Fruit fly (Drosophila melanogaster) whole organism, embryonic: ENCODE results near the gene ocn.

Source experiments
- Bgb ChIP-seq: fragments of 200-800 bp; sonication (Bioruptor generic); IDR thresholded peaks from 2 replicates; pipeline ENCODE4 v1.3.6; 2022; ENCODE audit warnings: missing biosample characterization, missing genetic modification characterization; ENCODE audit not compliant: partially characterized antibody
- CG1024 ChIP-seq: fragments of 200-800 bp; sonication (Bioruptor generic); IDR thresholded peaks from 2 replicates; pipeline ENCODE4 v1.3.6; 2022; ENCODE audit warnings: missing biosample characterization, missing genetic modification characterization
- CG10366 ChIP-seq: fragments of 200-800 bp; sonication (Bioruptor generic); IDR thresholded peaks from 2 replicates; pipeline ENCODE4 v1.3.6; 2022; ENCODE audit warnings: missing biosample characterization, missing genetic modification characterization
- CG11695 ChIP-seq: fragments of 200-800 bp; sonication (Bioruptor generic); IDR thresholded peaks from 3 replicates; pipeline ENCODE4 v1.3.6; 2022; ENCODE audit warnings: missing biosample characterization, missing genetic modification characterization
- CG11723 ChIP-seq: fragments of 200-800 bp; sonication (Bioruptor generic); optimal IDR thresholded peaks from 2 replicates; lab custom pipeline; 2017; ENCODE audit warnings: missing biosample characterization, mild to moderate bottlenecking, missing genetic modification characterization
- CG12391 ChIP-seq: fragments of 200-800 bp; sonication (Bioruptor generic); optimal IDR thresholded peaks from 3 replicates; lab custom pipeline; 2018; ENCODE audit warnings: missing biosample characterization, mild to moderate bottlenecking, missing genetic modification characterization, moderate library complexity
- CG12659 ChIP-seq: fragments of 200-800 bp; sonication (Bioruptor generic); optimal IDR thresholded peaks from 3 replicates; lab custom pipeline; 2017; ENCODE audit warnings: mild to moderate bottlenecking, missing biosample characterization, missing genetic modification reagents, missing genetic modification characterization
- CG14441 ChIP-seq: fragments of 200-800 bp; sonication (Bioruptor generic); IDR thresholded peaks from 2 replicates; pipeline ENCODE4 v1.3.6; 2022; ENCODE audit warnings: missing biosample characterization, missing genetic modification characterization
- CG15073 ChIP-seq: fragments of 200-800 bp; sonication (Bioruptor generic); optimal IDR thresholded peaks from 2 replicates; lab custom pipeline; 2016; ENCODE audit warnings: missing biosample characterization, missing genetic modification characterization
- CG15269 ChIP-seq: fragments of 200-800 bp; sonication (Bioruptor generic); optimal IDR thresholded peaks from 2 replicates; lab custom pipeline; 2018; ENCODE audit warnings: missing biosample characterization, mild to moderate bottlenecking, missing genetic modification characterization, moderate library complexity
- CG15514 ChIP-seq: fragments of 200-800 bp; sonication (Bioruptor generic); optimal IDR thresholded peaks from 3 replicates; lab custom pipeline; 2017; ENCODE audit warnings: missing biosample characterization, missing genetic modification characterization, mild to moderate bottlenecking, moderate library complexity, missing genetic modification reagents
- CG3163 ChIP-seq: fragments of 200-800 bp; sonication (Bioruptor generic); optimal IDR thresholded peaks from 3 replicates; lab custom pipeline; 2016; ENCODE audit warnings: missing biosample characterization, missing genetic modification characterization
- CG32772 ChIP-seq: fragments of 200-800 bp; sonication (Bioruptor generic); IDR thresholded peaks from 2 replicates; pipeline ENCODE4 v1.3.6; 2022; ENCODE audit warnings: missing biosample characterization, missing genetic modification characterization
- CG34376 ChIP-seq: fragments of 200-800 bp; sonication (Bioruptor generic); optimal IDR thresholded peaks from 2 replicates; lab custom pipeline; 2018; ENCODE audit warnings: missing biosample characterization, mild to moderate bottlenecking, missing genetic modification characterization
- CG6254 ChIP-seq: fragments of 200-800 bp; sonication (Bioruptor generic); optimal IDR thresholded peaks from 3 replicates; lab custom pipeline; 2017; ENCODE audit warnings: mild to moderate bottlenecking, missing biosample characterization, missing genetic modification reagents, missing genetic modification characterization
- CG6272 ChIP-seq: fragments of 200-800 bp; sonication (Bioruptor generic); IDR thresholded peaks from 2 replicates; pipeline ENCODE4 v1.3.6; 2022; ENCODE audit warnings: missing biosample characterization, missing genetic modification characterization
- CG6654 ChIP-seq: fragments of 200-800 bp; sonication (Bioruptor generic); optimal IDR thresholded peaks from 2 replicates; lab custom pipeline; 2017; ENCODE audit warnings: missing biosample characterization, mild to moderate bottlenecking, missing genetic modification characterization
- CG8944 ChIP-seq: fragments of 200-800 bp; sonication (Bioruptor generic); optimal IDR thresholded peaks from 3 replicates; lab custom pipeline; 2016; ENCODE audit warnings: missing biosample characterization, missing genetic modification characterization
- CG9727 ChIP-seq: fragments of 200-800 bp; sonication (Bioruptor generic); optimal IDR thresholded peaks from 3 replicates; lab custom pipeline; 2017; ENCODE audit warnings: missing biosample characterization, mild to moderate bottlenecking, missing genetic modification characterization
- CG9932 ChIP-seq: fragments of 200-800 bp; sonication (Bioruptor generic); IDR thresholded peaks from 2 replicates; pipeline ENCODE4 v1.3.6; 2022; ENCODE audit warnings: missing biosample characterization, missing genetic modification characterization
- Dek ChIP-seq: fragments of 200-800 bp; sonication (Bioruptor generic); optimal IDR thresholded peaks from 3 replicates; lab custom pipeline; 2019; ENCODE audit warnings: missing biosample characterization, mild to moderate bottlenecking, missing genetic modification characterization, moderate library complexity
- Gug ChIP-seq: fragments of 200-800 bp; sonication (Bioruptor generic); IDR thresholded peaks from 4 replicates; pipeline ENCODE4 v1.3.6; 2022; ENCODE audit warnings: missing biosample characterization, missing genetic modification characterization
- H2.0 ChIP-seq: fragments of 200-800 bp; sonication (Bioruptor generic); IDR thresholded peaks from 2 replicates; pipeline ENCODE4 v1.3.6; 2022; ENCODE audit warnings: missing biosample characterization, missing genetic modification characterization
- Mrtf ChIP-seq: fragments of 200-800 bp; sonication (Bioruptor generic); IDR thresholded peaks from 3 replicates; pipeline ENCODE4 v1.3.6; 2022; ENCODE audit warnings: missing biosample characterization, missing genetic modification characterization
- NC2α ChIP-seq: fragments of 200-800 bp; sonication (Bioruptor generic); optimal IDR thresholded peaks from 2 replicates; lab custom pipeline; 2016; ENCODE audit warnings: missing biosample characterization, missing genetic modification characterization
- Oaz ChIP-seq: fragments of 200-800 bp; sonication (Bioruptor generic); IDR thresholded peaks from 2 replicates; pipeline ENCODE4 v1.3.6; 2022; ENCODE audit warnings: missing biosample characterization, missing genetic modification characterization
- Optix ChIP-seq: fragments of 200-800 bp; sonication (Bioruptor generic); IDR thresholded peaks from 3 replicates; pipeline ENCODE4 v1.3.6; 2022; ENCODE audit warnings: missing biosample characterization, missing genetic modification characterization
- Pdp1 ChIP-seq, 2 experiments: fragments of 200-800 bp; sonication (Bioruptor generic); optimal IDR thresholded peaks; 3 replicates each; lab custom pipeline; 2016; ENCODE audit warnings: missing biosample characterization in 2 of 2, missing genetic modification characterization in 2 of 2, mild to moderate bottlenecking in 1 of 2, moderate library complexity in 1 of 2
- Spps ChIP-seq: fragments of 200-800 bp; sonication (Bioruptor generic); optimal IDR thresholded peaks from 2 replicates; lab custom pipeline; 2018; ENCODE audit warnings: missing biosample characterization, mild to moderate bottlenecking, missing genetic modification characterization
- Taf1 ChIP-seq: fragments of 200-800 bp; sonication (Bioruptor generic); IDR thresholded peaks from 2 replicates; pipeline ENCODE4 v1.3.6; 2022; ENCODE audit warnings: missing biosample characterization, missing genetic modification characterization
- YL-1 ChIP-seq: fragments of 200-800 bp; sonication (Bioruptor generic); optimal IDR thresholded peaks from 3 replicates; lab custom pipeline; 2017; ENCODE audit warnings: missing biosample characterization, mild to moderate bottlenecking, missing genetic modification characterization
- az2 ChIP-seq: fragments of 200-800 bp; sonication (Bioruptor generic); optimal IDR thresholded peaks from 3 replicates; lab custom pipeline; 2016; ENCODE audit warnings: missing biosample characterization, missing genetic modification characterization
- br ChIP-seq: fragments of >200 bp; optimal IDR thresholded peaks from 2 replicates; lab custom pipeline; 2017
- bsh ChIP-seq, 2 experiments: fragments of 200-800 bp; sonication (Bioruptor generic); optimal IDR thresholded peaks; 2 replicates each; lab custom pipeline; 2017 to 2018; ENCODE audit warnings: mild to moderate bottlenecking in 2 of 2, missing biosample characterization in 2 of 2, missing genetic modification characterization in 2 of 2, moderate library complexity in 1 of 2
- crol ChIP-seq: fragments of 200-800 bp; sonication (Bioruptor generic); IDR thresholded peaks from 2 replicates; pipeline ENCODE4 v1.3.6; 2022; ENCODE audit warnings: missing biosample characterization, missing genetic modification characterization
- cwo ChIP-seq: fragments of 200-800 bp; sonication (Bioruptor generic); optimal IDR thresholded peaks from 3 replicates; lab custom pipeline; 2017; ENCODE audit warnings: missing biosample characterization, missing genetic modification characterization, mild to moderate bottlenecking, moderate library complexity, missing genetic modification reagents
- dimm ChIP-seq: fragments of 200-800 bp; sonication (Bioruptor generic); IDR thresholded peaks from 2 replicates; pipeline ENCODE4 v1.3.6; 2022; ENCODE audit warnings: missing biosample characterization, missing genetic modification characterization
- fd102C ChIP-seq: fragments of 200-800 bp; sonication (Bioruptor generic); optimal IDR thresholded peaks from 2 replicates; lab custom pipeline; 2018; ENCODE audit warnings: missing biosample characterization, mild to moderate bottlenecking, missing genetic modification characterization, moderate library complexity
- fd3F ChIP-seq: fragments of 200-800 bp; sonication (Bioruptor generic); optimal IDR thresholded peaks from 2 replicates; lab custom pipeline; 2018; ENCODE audit warnings: missing biosample characterization, mild to moderate bottlenecking, missing genetic modification characterization, moderate library complexity
- gce ChIP-seq: fragments of 200-800 bp; sonication (Bioruptor generic); IDR thresholded peaks from 3 replicates; pipeline ENCODE4 v1.3.6; 2022; ENCODE audit warnings: missing biosample characterization, missing genetic modification characterization
- lbe ChIP-seq: fragments of 200-800 bp; sonication (Bioruptor generic); optimal IDR thresholded peaks from 2 replicates; lab custom pipeline; 2016; ENCODE audit warnings: missing biosample characterization, mild to moderate bottlenecking, missing genetic modification characterization
- lilli ChIP-seq: fragments of 200-800 bp; sonication (Bioruptor generic); optimal IDR thresholded peaks from 3 replicates; lab custom pipeline; 2016; ENCODE audit warnings: missing biosample characterization, missing genetic modification characterization
- lmd ChIP-seq: fragments of 200-800 bp; sonication (Bioruptor generic); IDR thresholded peaks from 2 replicates; pipeline ENCODE4 v1.3.6; 2022; ENCODE audit warnings: missing biosample characterization, missing genetic modification characterization
- scrt ChIP-seq: fragments of 200-800 bp; sonication (Bioruptor generic); optimal IDR thresholded peaks from 2 replicates; lab custom pipeline; 2018; ENCODE audit warnings: missing biosample characterization, mild to moderate bottlenecking, missing genetic modification characterization, moderate library complexity
- sd ChIP-seq: fragments of 200-800 bp; sonication (Bioruptor generic); optimal IDR thresholded peaks from 3 replicates; lab custom pipeline; 2018; ENCODE audit warnings: missing biosample characterization, mild to moderate bottlenecking, missing genetic modification characterization, moderate library complexity
- sim ChIP-seq: fragments of 200-800 bp; sonication (Bioruptor generic); IDR thresholded peaks from 2 replicates; pipeline ENCODE4 v1.3.6; 2022; ENCODE audit warnings: missing biosample characterization, missing genetic modification characterization
- stwl ChIP-seq: fragments of 200-800 bp; sonication (Bioruptor generic); optimal IDR thresholded peaks from 3 replicates; lab custom pipeline; 2018; ENCODE audit warnings: missing biosample characterization, mild to moderate bottlenecking, missing genetic modification characterization, moderate library complexity
- tin ChIP-seq: fragments of 200-800 bp; sonication (Bioruptor generic); optimal IDR thresholded peaks from 3 replicates; lab custom pipeline; 2016; ENCODE audit warnings: missing biosample characterization, missing genetic modification characterization
- twi ChIP-seq: fragments of 200-800 bp; optimal IDR thresholded peaks from 2 replicates; lab custom pipeline; 2019; ENCODE audit warnings: missing biosample characterization, mild to moderate bottlenecking, missing genetic modification characterization, moderate library complexity

Gene ocn

dm6 chr3R:30012602-30013489 lies 24.7 kb downstream of the ocn start (continued):
- no peak for TF ChIP-seq Optix (GFP tag; lab: Robert Waterston, UW)
- peak; percentile 27 for TF ChIP-seq CG34376 (GFP tag; lab: Kevin White, UChicago)
- no peak for TF ChIP-seq CG6254
- no peak for TF ChIP-seq stwl
- peak; percentile 42; the same call in 1 of the 2 replicates for TF ChIP-seq lmd (GFP tag; lab: Robert Waterston, UW)
- peak in 1 of 2 experiments; percentile 88 for TF ChIP-seq Pdp1 (GFP tag; optimal IDR thresholded peaks at IDR 0.05; lab: Kevin White, UChicago)
- no peak for TF ChIP-seq CG6654 (GFP tag; lab: Kevin White, UChicago)
- TF ChIP-seq CG14441 (GFP tag; lab: Robert Waterston, UW) = 0 out of 2 replicates have a peak, but pooled peaks have one; percentile 42
- peak; percentile 19 for TF ChIP-seq lilli (GFP tag; lab: Kevin White, UChicago)
- no peak for TF ChIP-seq CG15073 (GFP tag; lab: Kevin White, UChicago)
- no peak for TF ChIP-seq Bgb (GFP tag; lab: Robert Waterston, UW)
- no peak for TF ChIP-seq scrt
- TF ChIP-seq CG8944 (GFP tag; lab: Kevin White, UChicago) = no peak
- 0 out of 4 replicates have a peak, but pooled peaks have one; percentile 20 for TF ChIP-seq Gug
- TF ChIP-seq br = no peak
- TF ChIP-seq CG15514 (GFP tag; lab: Kevin White, UChicago) = peak; percentile 38
- TF ChIP-seq H2.0 (GFP tag; lab: Robert Waterston, UW) = 0 out of 2 replicates have a peak, but pooled peaks have one; percentile 19
- TF ChIP-seq CG11695 (GFP tag; lab: Robert Waterston, UW) = 0 out of 3 replicates have a peak, but pooled peaks have one; percentile 35
- no peak for TF ChIP-seq crol (GFP tag; lab: Robert Waterston, UW)
- TF ChIP-seq CG12391 (tag; lab: Kevin White, UChicago) = no peak
- TF ChIP-seq CG32772 (GFP tag; lab: Robert Waterston, UW) = 0 out of 2 replicates have a peak, but pooled peaks have one; percentile 16
- peak; percentile 39 for TF ChIP-seq sd (tag; lab: Kevin White, UChicago)
- peak; percentile 73 for TF ChIP-seq CG9932 (GFP tag; lab: Robert Waterston, UW)
- TF ChIP-seq Spps = no peak
- TF ChIP-seq YL-1 (GFP tag; lab: Kevin White, UChicago) = peak; percentile 17
- no peak for TF ChIP-seq CG11723 (GFP tag; lab: Kevin White, UChicago)
- TF ChIP-seq NC2α (GFP tag; lab: Kevin White, UChicago) = no peak
- TF ChIP-seq cwo (GFP tag; lab: Kevin White, UChicago) = peak; percentile 95
- TF ChIP-seq gce (GFP tag; lab: Robert Waterston, UW) = no peak
- no peak for TF ChIP-seq twi (tag; lab: Kevin White, UChicago)
- TF ChIP-seq CG10366 = no peak
- TF ChIP-seq Oaz (GFP tag; lab: Robert Waterston, UW) = no peak
- TF ChIP-seq fd102C (GFP tag; lab: Kevin White, UChicago) = no peak
- TF ChIP-seq Mrtf (GFP tag; lab: Robert Waterston, UW) = no peak
- TF ChIP-seq Dek (tag; lab: Kevin White, UChicago) = peak; percentile 20
- TF ChIP-seq CG6272 (GFP tag; lab: Robert Waterston, UW) = no peak
- no peak for TF ChIP-seq CG15269 (tag; lab: Kevin White, UChicago)
- no peak for TF ChIP-seq az2
- TF ChIP-seq lbe (GFP tag; lab: Kevin White, UChicago) = no peak
- no peak for TF ChIP-seq dimm (GFP tag; lab: Robert Waterston, UW)
- TF ChIP-seq tin (GFP tag; lab: Kevin White, UChicago) = no peak
- no peak for TF ChIP-seq CG1024 (GFP tag; lab: Robert Waterston, UW)
- no peak for TF ChIP-seq sim (GFP tag; lab: Robert Waterston, UW)
- TF ChIP-seq CG12659 = peak; percentile 11
- peak; percentile 28 for TF ChIP-seq CG9727 (GFP tag; lab: Kevin White, UChicago)
- TF ChIP-seq fd3F (GFP tag; lab: Kevin White, UChicago) = no peak
- no peak for TF ChIP-seq bsh (GFP tag; optimal IDR thresholded peaks at IDR 0.05; lab: Kevin White, UChicago)
- peak; percentile 35; the same call in 1 of the 2 replicates for TF ChIP-seq Taf1 (GFP tag; lab: Robert Waterston, UW)
- no peak for TF ChIP-seq CG3163
